Fruit fly (Drosophila melanogaster) whole organism, prepupa: ENCODE measurements around the gene CtsB.

Experiments
- CG31627 ChIP-seq: fragments of 200-800 bp; sonication (Bioruptor generic); optimal IDR thresholded peaks from 3 replicates; lab custom pipeline; 2016; ENCODE audit warnings: missing biosample characterization, missing genetic modification characterization
- CG6792 ChIP-seq: fragments of 200-800 bp; sonication (Bioruptor generic); optimal IDR thresholded peaks from 3 replicates; lab custom pipeline; 2016; ENCODE audit warnings: missing biosample characterization, missing genetic modification characterization
- CG7368 ChIP-seq: fragments of 200-800 bp; sonication (Bioruptor generic); optimal IDR thresholded peaks from 3 replicates; lab custom pipeline; 2016; ENCODE audit warnings: missing biosample characterization, missing genetic modification characterization
- Eip93F ChIP-seq: fragments of 200-800 bp; sonication (Bioruptor generic); optimal IDR thresholded peaks from 2 replicates; lab custom pipeline; 2016; ENCODE audit warnings: missing biosample characterization, mild to moderate bottlenecking, missing genetic modification characterization
- Ets21C ChIP-seq: fragments of 200-800 bp; sonication (Bioruptor generic); optimal IDR thresholded peaks from 3 replicates; lab custom pipeline; 2016; ENCODE audit warnings: missing biosample characterization, missing genetic modification characterization
- Sox102F ChIP-seq: fragments of 200-800 bp; sonication (Bioruptor generic); optimal IDR thresholded peaks from 2 replicates; lab custom pipeline; 2016; ENCODE audit warnings: missing biosample characterization, mild to moderate bottlenecking, missing genetic modification characterization
- dac ChIP-seq: fragments of 200-800 bp; sonication (Bioruptor generic); optimal IDR thresholded peaks from 2 replicates; lab custom pipeline; 2017; ENCODE audit warnings: missing biosample characterization, mild to moderate bottlenecking, missing genetic modification characterization

DNA sequence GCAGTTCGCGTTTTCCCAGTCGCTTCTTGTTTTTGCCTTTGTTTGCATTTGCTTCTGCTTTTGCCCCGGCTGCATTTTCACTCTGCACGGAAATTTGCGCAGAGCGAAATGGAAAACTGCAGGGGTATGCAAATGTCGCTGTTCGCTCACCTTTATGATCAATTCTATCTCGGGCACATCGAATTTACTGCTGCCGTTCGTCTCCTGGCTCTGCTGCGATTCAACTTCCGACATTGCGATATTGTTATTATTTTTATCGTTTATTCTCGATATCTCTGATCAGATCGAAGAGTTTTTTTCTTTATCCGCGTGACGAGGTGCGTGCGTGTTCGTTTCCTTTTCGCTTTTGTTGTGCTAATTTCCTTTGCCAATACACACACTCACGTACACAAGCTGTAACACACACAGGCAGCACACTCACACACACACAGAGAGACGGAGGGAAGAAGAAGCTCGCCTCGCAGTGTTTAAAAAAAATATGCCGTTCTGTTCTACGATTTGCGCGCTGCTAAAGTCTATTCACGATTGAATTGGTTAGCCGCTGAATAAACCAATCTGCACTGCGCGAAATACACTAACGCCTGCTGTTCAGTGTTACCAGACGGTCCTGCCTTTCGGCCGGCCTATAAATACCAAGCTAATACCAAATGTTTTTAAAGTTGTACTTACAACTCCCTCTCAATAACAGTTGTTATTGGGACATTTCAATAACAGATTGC, 40.0 kb upstream of the CtsB start, which contains the start of gene Clic:
- TF ChIP-seq CG31627 (GFP tag; lab: Kevin White, UChicago) (no peak), CG7368 (GFP tag; lab: Kevin White, UChicago) (no peak), Eip93F (GFP tag; lab: Kevin White, UChicago) (no peak), Ets21C (GFP tag; lab: Kevin White, UChicago) (no peak), dac (GFP tag; lab: Kevin White, UChicago) (no peak), Sox102F (GFP tag; lab: Kevin White, UChicago) (no peak), CG6792 (GFP tag; lab: Kevin White, UChicago) (peak; percentile 13)
